Worm (Caenorhabditis elegans): ENCODE data around the gene fbxb-105.

ce11 chrII:2757954-2758353 lies 12.7 kb downstream of the fbxb-105 start, which contains the start of gene F29A7.8:
- no peak for TF ChIP-seq lin-15B (tag; optimal IDR thresholded peaks at IDR 0.05)
- TF ChIP-seq ceh-16 (tag; optimal IDR thresholded peaks at IDR 0.05), result no peak
